Worm (Caenorhabditis elegans) whole organism, young adult: ENCODE data around the gene C15H11.11.

Experiments
- B0261.1 ChIP-seq: sonication (generic microtip); optimal IDR thresholded peaks from 2 replicates; lab custom pipeline; 2016; ENCODE audit warnings: mild to moderate bottlenecking, missing genetic modification characterization, moderate library complexity, missing compliant biosample characterization
- Y53G8AR.9 ChIP-seq: fragments of 200-800 bp; sonication (Bioruptor generic); conservative IDR thresholded peaks from 2 replicates; pipeline ENCODE4 v1.3.6; 2022; ENCODE audit warnings: missing genetic modification reagents, missing genetic modification characterization, missing compliant biosample characterization
- ceh-40 ChIP-seq: fragments of 200-800 bp; sonication (Bioruptor generic); IDR thresholded peaks from 2 replicates; pipeline ENCODE4 v1.3.6; 2022; ENCODE audit warnings: missing genetic modification characterization, missing compliant biosample characterization
- dpff-1 ChIP-seq: sonication (generic microtip); optimal IDR thresholded peaks from 2 replicates; lab custom pipeline; 2017; ENCODE audit warnings: mild to moderate bottlenecking, missing genetic modification characterization, missing compliant biosample characterization
- snpc-1.3 ChIP-seq: sonication (generic microtip); optimal IDR thresholded peaks from 2 replicates; lab custom pipeline; 2017; ENCODE audit warnings: missing genetic modification characterization, mild to moderate bottlenecking, missing compliant biosample characterization, antibody characterized with exemption, moderate library complexity, missing genotype, missing genetic modification reagents; ENCODE audit not compliant: insufficient read depth

- TF ChIP-seq dpff-1 (tag; lab: Kevin White, UChicago) (no peak), ceh-40 (GFP tag; lab: Robert Waterston, UW) (no peak), snpc-1.3 (tag; lab: Kevin White, UChicago) (no peak), B0261.1 (no peak), Y53G8AR.9 (GFP tag; lab: Robert Waterston, UW) (no peak)
Observed at ce11 chrV:14393504-14393903, 21.8 kb upstream of the C15H11.11 start, which contains the start of gene C15H11.1.
